Worm (Caenorhabditis elegans) whole organism, L4/young adult: ENCODE measurements around the gene Y47A7.2.

Experiments
- dao-5 ChIP-seq: sonication (generic microtip); optimal IDR thresholded peaks from 2 replicates; lab custom pipeline; 2016; ENCODE audit warnings: missing genotype, missing genetic modification characterization, moderate library complexity, missing compliant biosample characterization
- him-1 ChIP-seq: sonication (generic microtip); optimal IDR thresholded peaks from 2 replicates; lab custom pipeline; 2016; ENCODE audit warnings: missing genotype, missing genetic modification reagents, missing genetic modification characterization, missing compliant biosample characterization

DNA sequence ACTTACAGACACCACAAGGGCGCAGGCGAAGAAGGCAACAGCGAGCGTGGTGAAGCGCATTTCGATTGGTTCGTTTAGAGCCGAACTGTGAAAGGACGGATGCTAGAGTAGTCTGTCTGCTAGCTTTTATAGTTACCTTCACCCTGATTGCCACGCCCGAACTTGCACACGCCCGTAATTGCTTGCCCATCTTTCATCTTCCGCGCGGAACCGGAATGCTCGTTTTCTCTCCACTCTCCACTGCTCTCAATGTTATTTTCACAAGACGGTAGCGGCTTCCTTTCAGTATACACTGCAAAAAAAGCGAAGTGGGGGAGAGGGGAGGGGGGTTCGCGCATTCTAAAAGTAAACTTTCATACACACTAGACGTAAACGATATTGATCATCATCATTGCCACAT lies 3.6 kb downstream of the Y47A7.2 start, which contains the start of gene abu-8:
- TF ChIP-seq him-1 (tag; lab: Kevin White, UChicago) (no peak), dao-5 (tag; lab: Kevin White, UChicago) (no peak)
